Fruit fly (Drosophila melanogaster) whole organism, embryonic: ENCODE measurements around the gene CG17239.
A peak's percentile ranks its signal among the peaks of the same experiment; 100 is the strongest.

ENCODE experiments used
- Atf3 ChIP-seq: fragments of 200-800 bp; sonication (Bioruptor generic); optimal IDR thresholded peaks from 3 replicates; lab custom pipeline; 2016; ENCODE audit warnings: missing biosample characterization, missing genetic modification characterization
- CG1024 ChIP-seq: fragments of 200-800 bp; sonication (Bioruptor generic); IDR thresholded peaks from 2 replicates; pipeline ENCODE4 v1.3.6; 2022; ENCODE audit warnings: missing biosample characterization, missing genetic modification characterization
- CG12155 ChIP-seq: fragments of 200-800 bp; sonication (Bioruptor generic); optimal IDR thresholded peaks from 3 replicates; lab custom pipeline; 2016; ENCODE audit warnings: missing biosample characterization, missing genetic modification characterization
- CG1233 ChIP-seq: fragments of 200-800 bp; sonication (Bioruptor generic); optimal IDR thresholded peaks from 4 replicates; lab custom pipeline; 2018; ENCODE audit warnings: missing biosample characterization, mild to moderate bottlenecking, missing genetic modification characterization
- CG12391 ChIP-seq: fragments of 200-800 bp; sonication (Bioruptor generic); optimal IDR thresholded peaks from 3 replicates; lab custom pipeline; 2018; ENCODE audit warnings: missing biosample characterization, mild to moderate bottlenecking, missing genetic modification characterization, moderate library complexity
- CG14441 ChIP-seq: fragments of 200-800 bp; sonication (Bioruptor generic); IDR thresholded peaks from 2 replicates; pipeline ENCODE4 v1.3.6; 2022; ENCODE audit warnings: missing biosample characterization, missing genetic modification characterization
- CG15479 ChIP-seq: fragments of 200-800 bp; sonication (Bioruptor generic); optimal IDR thresholded peaks from 3 replicates; lab custom pipeline; 2019; ENCODE audit warnings: missing biosample characterization, mild to moderate bottlenecking, missing genetic modification characterization, moderate library complexity
- CG17186 ChIP-seq: fragments of 200-800 bp; sonication (Bioruptor generic); optimal IDR thresholded peaks from 3 replicates; lab custom pipeline; 2017; ENCODE audit warnings: missing biosample characterization, missing genetic modification reagents, missing genetic modification characterization
- CG17361 ChIP-seq: fragments of 200-800 bp; sonication (Bioruptor generic); IDR thresholded peaks from 3 replicates; pipeline ENCODE4 v1.3.6; 2022; ENCODE audit warnings: missing biosample characterization, missing genetic modification characterization
- CG18011 ChIP-seq: fragments of 200-800 bp; sonication (Bioruptor generic); optimal IDR thresholded peaks from 2 replicates; lab custom pipeline; 2017; ENCODE audit warnings: missing biosample characterization, missing genetic modification characterization, mild to moderate bottlenecking, moderate library complexity, missing genotype
- CG18599 ChIP-seq: fragments of 200-800 bp; sonication (Bioruptor generic); optimal IDR thresholded peaks from 3 replicates; lab custom pipeline; 2017; ENCODE audit warnings: missing biosample characterization, missing genetic modification characterization, mild to moderate bottlenecking, moderate library complexity, missing genetic modification reagents
- CG2202 ChIP-seq: fragments of 200-800 bp; sonication (Bioruptor generic); optimal IDR thresholded peaks from 2 replicates; lab custom pipeline; 2018; ENCODE audit warnings: missing biosample characterization, mild to moderate bottlenecking, missing genetic modification characterization
- CG32532 ChIP-seq: fragments of 200-800 bp; sonication (Bioruptor generic); IDR thresholded peaks from 2 replicates; pipeline ENCODE4 v1.3.6; 2022; ENCODE audit warnings: missing biosample characterization, missing genetic modification characterization
- CG34376 ChIP-seq: fragments of 200-800 bp; sonication (Bioruptor generic); optimal IDR thresholded peaks from 2 replicates; lab custom pipeline; 2018; ENCODE audit warnings: missing biosample characterization, mild to moderate bottlenecking, missing genetic modification characterization
- CG4424 ChIP-seq: fragments of 200-800 bp; sonication (Bioruptor generic); optimal IDR thresholded peaks from 3 replicates; lab custom pipeline; 2016; ENCODE audit warnings: missing biosample characterization, missing genetic modification characterization
- CG5245 ChIP-seq: fragments of 200-800 bp; sonication (Bioruptor generic); optimal IDR thresholded peaks from 3 replicates; lab custom pipeline; 2016; ENCODE audit warnings: missing biosample characterization, missing genetic modification characterization
- CG6272 ChIP-seq: fragments of 200-800 bp; sonication (Bioruptor generic); IDR thresholded peaks from 2 replicates; pipeline ENCODE4 v1.3.6; 2022; ENCODE audit warnings: missing biosample characterization, missing genetic modification characterization
- CG6765 ChIP-seq: fragments of 200-800 bp; sonication (Bioruptor generic); optimal IDR thresholded peaks from 3 replicates; lab custom pipeline; 2017; ENCODE audit warnings: missing biosample characterization, mild to moderate bottlenecking, missing genetic modification characterization
- CG8388 ChIP-seq: fragments of 200-800 bp; sonication (Bioruptor generic); optimal IDR thresholded peaks from 2 replicates; lab custom pipeline; 2019; ENCODE audit warnings: missing biosample characterization, mild to moderate bottlenecking, missing genetic modification characterization, moderate library complexity
- CG9437 ChIP-seq: fragments of 200-800 bp; sonication (Bioruptor generic); optimal IDR thresholded peaks from 2 replicates; lab custom pipeline; 2018; ENCODE audit warnings: missing biosample characterization, mild to moderate bottlenecking, missing genetic modification characterization
- Dip2 ChIP-seq: fragments of 200-800 bp; sonication (Bioruptor generic); IDR thresholded peaks from 2 replicates; pipeline ENCODE4 v1.3.6; 2022; ENCODE audit warnings: missing biosample characterization, missing genetic modification characterization
- Dip3 ChIP-seq: fragments of 200-800 bp; sonication (Bioruptor generic); optimal IDR thresholded peaks from 3 replicates; lab custom pipeline; 2016; ENCODE audit warnings: missing biosample characterization, missing genetic modification characterization
- H2.0 ChIP-seq: fragments of 200-800 bp; sonication (Bioruptor generic); IDR thresholded peaks from 2 replicates; pipeline ENCODE4 v1.3.6; 2022; ENCODE audit warnings: missing biosample characterization, missing genetic modification characterization
- HLH3B ChIP-seq: fragments of 200-800 bp; sonication (Bioruptor generic); IDR thresholded peaks from 2 replicates; pipeline ENCODE4 v1.3.6; 2022; ENCODE audit warnings: missing biosample characterization, missing genetic modification characterization
- Hey ChIP-seq: fragments of 200-800 bp; sonication (Bioruptor generic); optimal IDR thresholded peaks from 3 replicates; lab custom pipeline; 2018; ENCODE audit warnings: missing biosample characterization, mild to moderate bottlenecking, missing genetic modification characterization
- Hr39 ChIP-seq: fragments of >200 bp; optimal IDR thresholded peaks from 2 replicates; lab custom pipeline; 2017
- MBD-R2 ChIP-seq: fragments of 200-800 bp; sonication (Bioruptor generic); IDR thresholded peaks from 2 replicates; pipeline ENCODE4 v1.3.6; 2022; ENCODE audit warnings: missing biosample characterization, missing genetic modification characterization
- NC2α ChIP-seq: fragments of 200-800 bp; sonication (Bioruptor generic); optimal IDR thresholded peaks from 2 replicates; lab custom pipeline; 2016; ENCODE audit warnings: missing biosample characterization, missing genetic modification characterization
- Oaz ChIP-seq: fragments of 200-800 bp; sonication (Bioruptor generic); IDR thresholded peaks from 2 replicates; pipeline ENCODE4 v1.3.6; 2022; ENCODE audit warnings: missing biosample characterization, missing genetic modification characterization
- PHDP ChIP-seq: fragments of 200-800 bp; sonication (Bioruptor generic); optimal IDR thresholded peaks from 3 replicates; lab custom pipeline; 2018; ENCODE audit warnings: missing biosample characterization, mild to moderate bottlenecking, missing genetic modification characterization, moderate library complexity
- Pdp1 ChIP-seq, 2 experiments: fragments of 200-800 bp; sonication (Bioruptor generic); optimal IDR thresholded peaks; 3 replicates each; lab custom pipeline; 2016; ENCODE audit warnings: missing biosample characterization in 2 of 2, missing genetic modification characterization in 2 of 2, mild to moderate bottlenecking in 1 of 2, moderate library complexity in 1 of 2
- btn ChIP-seq: fragments of 200-800 bp; sonication (Bioruptor generic); optimal IDR thresholded peaks from 2 replicates; lab custom pipeline; 2016; ENCODE audit warnings: missing biosample characterization, missing genetic modification characterization
- croc ChIP-seq: fragments of 200-800 bp; sonication (Bioruptor generic); conservative IDR thresholded peaks from 3 replicates; pipeline ENCODE4 v1.3.6; 2022; ENCODE audit warnings: missing biosample characterization, missing genetic modification characterization
- da ChIP-seq: fragments of 200-800 bp; sonication (Bioruptor generic); optimal IDR thresholded peaks from 2 replicates; lab custom pipeline; 2016; ENCODE audit warnings: missing biosample characterization, missing genetic modification characterization
- dati ChIP-seq: fragments of 200-800 bp; sonication (Bioruptor generic); IDR thresholded peaks from 2 replicates; pipeline ENCODE4 v1.3.6; 2022; ENCODE audit warnings: missing biosample characterization, missing genetic modification characterization
- esg ChIP-seq: fragments of 200-800 bp; sonication (Bioruptor generic); conservative IDR thresholded peaks from 2 replicates; pipeline ENCODE4 v1.3.6; 2022; ENCODE audit warnings: missing biosample characterization, missing genetic modification characterization
- fd3F ChIP-seq: fragments of 200-800 bp; sonication (Bioruptor generic); optimal IDR thresholded peaks from 2 replicates; lab custom pipeline; 2018; ENCODE audit warnings: missing biosample characterization, mild to moderate bottlenecking, missing genetic modification characterization, moderate library complexity
- fd64A ChIP-seq: fragments of 200-800 bp; sonication (Bioruptor generic); optimal IDR thresholded peaks from 3 replicates; lab custom pipeline; 2018; ENCODE audit warnings: missing biosample characterization, mild to moderate bottlenecking, missing genetic modification characterization
- fd96Cb ChIP-seq: fragments of 200-800 bp; sonication (Bioruptor generic); optimal IDR thresholded peaks from 2 replicates; lab custom pipeline; 2018; ENCODE audit warnings: missing biosample characterization, mild to moderate bottlenecking, missing genetic modification characterization, moderate library complexity
- gce ChIP-seq: fragments of 200-800 bp; sonication (Bioruptor generic); IDR thresholded peaks from 3 replicates; pipeline ENCODE4 v1.3.6; 2022; ENCODE audit warnings: missing biosample characterization, missing genetic modification characterization
- her ChIP-seq: fragments of 200-800 bp; sonication (Bioruptor generic); optimal IDR thresholded peaks from 2 replicates; lab custom pipeline; 2016; ENCODE audit warnings: missing biosample characterization, missing genetic modification characterization
- mirr ChIP-seq: fragments of 200-800 bp; sonication (Bioruptor generic); optimal IDR thresholded peaks from 3 replicates; lab custom pipeline; 2018; ENCODE audit warnings: missing biosample characterization, mild to moderate bottlenecking, missing genetic modification characterization
- oc ChIP-seq: fragments of 200-800 bp; sonication (Bioruptor generic); optimal IDR thresholded peaks from 2 replicates; lab custom pipeline; 2018; ENCODE audit warnings: missing biosample characterization, mild to moderate bottlenecking, missing genetic modification characterization, moderate library complexity
- p53 ChIP-seq: fragments of 200-800 bp; sonication (Bioruptor generic); optimal IDR thresholded peaks from 2 replicates; lab custom pipeline; 2016; ENCODE audit warnings: missing biosample characterization, missing genetic modification characterization
- pita ChIP-seq: fragments of 200-800 bp; sonication (Bioruptor generic); optimal IDR thresholded peaks from 2 replicates; lab custom pipeline; 2017; ENCODE audit warnings: missing biosample characterization, mild to moderate bottlenecking, missing genetic modification characterization
- repo ChIP-seq: fragments of 200-800 bp; sonication (Bioruptor generic); optimal IDR thresholded peaks from 2 replicates; lab custom pipeline; 2016; ENCODE audit warnings: missing biosample characterization, missing genetic modification characterization
- schlank ChIP-seq: fragments of 200-800 bp; sonication (Bioruptor generic); optimal IDR thresholded peaks from 2 replicates; lab custom pipeline; 2018; ENCODE audit warnings: missing biosample characterization, mild to moderate bottlenecking, missing genetic modification characterization
- stc ChIP-seq: fragments of 200-800 bp; sonication (Bioruptor generic); IDR thresholded peaks from 2 replicates; pipeline ENCODE4 v1.3.6; 2022; ENCODE audit warnings: missing biosample characterization, missing genetic modification characterization
- zen ChIP-seq: fragments of 200-800 bp; sonication (Bioruptor generic); optimal IDR thresholded peaks from 3 replicates; lab custom pipeline; 2018; ENCODE audit warnings: missing biosample characterization, mild to moderate bottlenecking, missing genetic modification characterization, moderate library complexity

Gene CG17239

dm6 chr2L:2226259-2227121, 25.7 kb downstream of the CG17239 start, which contains the start of the genes CG15387 and sau (continued):
- TF ChIP-seq CG5245 (GFP tag; lab: Kevin White, UChicago) (peak; percentile 71), CG18011 (GFP tag; lab: Kevin White, UChicago) (peak; percentile 71), CG32532 (GFP tag; lab: Robert Waterston, UW) (peak; percentile 87), CG4424 (GFP tag; lab: Kevin White, UChicago) (peak; percentile 90), Dip3 (GFP tag; lab: Kevin White, UChicago) (peak; percentile 90), her (GFP tag; lab: Kevin White, UChicago) (peak; percentile 83), esg (GFP tag; lab: Robert Waterston, UW) (peak; percentile 71), fd3F (GFP tag; lab: Kevin White, UChicago) (peak; percentile 72), CG18599 (GFP tag; lab: Kevin White, UChicago) (peak; percentile 90), CG2202 (tag; lab: Kevin White, UChicago) (peak; percentile 68), CG6765 (GFP tag; lab: Kevin White, UChicago) (peak; percentile 80), CG15479 (GFP tag; lab: Kevin White, UChicago) (peak; percentile 16), CG6272 (GFP tag; lab: Robert Waterston, UW) (peak; percentile 77), stc (peak; percentile 82), Hr39 (lab: Kevin White, UChicago) (no peak), schlank (peak; percentile 72), fd96Cb (tag; lab: Kevin White, UChicago) (peak; percentile 76), CG17186 (GFP tag; lab: Kevin White, UChicago) (peak; percentile 79), mirr (GFP tag; lab: Kevin White, UChicago) (peak; percentile 81), PHDP (tag; lab: Kevin White, UChicago) (peak; percentile 89), CG17361 (GFP tag; lab: Robert Waterston, UW) (peak; percentile 89), Oaz (GFP tag; lab: Robert Waterston, UW) (peak; percentile 55), CG1024 (peak; percentile 66), CG8388 (peak; percentile 81), oc (tag; lab: Kevin White, UChicago) (peak; percentile 60), Dip2 (no peak), CG12391 (tag; lab: Kevin White, UChicago) (peak; percentile 95), zen (tag; lab: Kevin White, UChicago) (peak; percentile 83), Atf3 (GFP tag; lab: Kevin White, UChicago) (peak; percentile 86), da (peak; percentile 65), MBD-R2 (GFP tag; lab: Robert Waterston, UW) (peak; percentile 90), Pdp1 (GFP tag; optimal IDR thresholded peaks at IDR 0.05; lab: Kevin White, UChicago) (peak; percentile 89 to 92), NC2α (GFP tag; lab: Kevin White, UChicago) (peak; percentile 81), CG9437 (GFP tag; lab: Kevin White, UChicago) (peak; percentile 85), p53 (GFP tag; lab: Kevin White, UChicago) (peak; percentile 74), repo (peak; percentile 75), btn (peak; percentile 56), CG12155 (peak; percentile 89), CG34376 (GFP tag; lab: Kevin White, UChicago) (peak; percentile 77), pita (GFP tag; lab: Kevin White, UChicago) (no peak), gce (GFP tag; lab: Robert Waterston, UW) (peak; percentile 48; the same call in 1 of the 3 replicates), fd64A (GFP tag; lab: Kevin White, UChicago) (peak; percentile 32), HLH3B (GFP tag; lab: Robert Waterston, UW) (peak; percentile 79), Hey (tag; lab: Kevin White, UChicago) (peak; percentile 33), croc (peak; percentile 65), CG14441 (GFP tag; lab: Robert Waterston, UW) (peak; percentile 82), H2.0 (GFP tag; lab: Robert Waterston, UW) (peak; percentile 85), dati (0 out of 2 replicates have a peak, but pooled peaks have one; percentile 29), CG1233 (GFP tag; lab: Kevin White, UChicago) (peak; percentile 82)
